Worm (Caenorhabditis elegans) whole organism, young adult: ENCODE measurements around the gene otpl-8.

Experiments used
- B0035.1 ChIP-seq: sonication (generic microtip); optimal IDR thresholded peaks from 2 replicates; lab custom pipeline; 2016; ENCODE audit warnings: missing genetic modification characterization, mild to moderate bottlenecking, missing compliant biosample characterization, missing genotype, missing genetic modification reagents
- B0261.1 ChIP-seq: sonication (generic microtip); optimal IDR thresholded peaks from 2 replicates; lab custom pipeline; 2016; ENCODE audit warnings: mild to moderate bottlenecking, missing genetic modification characterization, moderate library complexity, missing compliant biosample characterization
- F23B12.7 ChIP-seq: sonication (generic microtip); optimal IDR thresholded peaks from 2 replicates; lab custom pipeline; 2017; ENCODE audit warnings: missing genetic modification characterization, mild to moderate bottlenecking, missing compliant biosample characterization, antibody characterized with exemption, moderate library complexity; ENCODE audit not compliant: insufficient read depth
- F49E8.2 ChIP-seq: sonication (generic microtip); optimal IDR thresholded peaks from 3 replicates; lab custom pipeline; 2017; ENCODE audit warnings: missing genetic modification characterization, mild to moderate bottlenecking, missing compliant biosample characterization, antibody characterized with exemption, moderate library complexity; ENCODE audit not compliant: insufficient read depth
- F55B11.4 ChIP-seq: sonication (generic microtip); optimal IDR thresholded peaks from 2 replicates; lab custom pipeline; 2016; ENCODE audit warnings: missing compliant biosample characterization, missing genetic modification characterization, borderline replicate concordance; ENCODE audit not compliant: insufficient read depth
- K11D2.4 ChIP-seq: fragments of 200-800 bp; sonication (Bioruptor generic); IDR thresholded peaks from 2 replicates; pipeline ENCODE4 v1.3.6; 2022; ENCODE audit warnings: missing genetic modification reagents, missing genetic modification characterization, missing compliant biosample characterization
- T26A5.8 ChIP-seq: sonication (generic microtip); optimal IDR thresholded peaks from 2 replicates; lab custom pipeline; 2016; ENCODE audit warnings: missing genetic modification characterization, missing compliant biosample characterization
- Y79H2A.3 ChIP-seq: fragments of 200-800 bp; sonication (Bioruptor generic); conservative IDR thresholded peaks from 2 replicates; pipeline ENCODE4 v1.3.6; 2022; ENCODE audit warnings: missing genetic modification reagents, missing genetic modification characterization, missing compliant biosample characterization
- ZK185.1 ChIP-seq: sonication (generic microtip); optimal IDR thresholded peaks from 2 replicates; lab custom pipeline; 2016; ENCODE audit warnings: mild to moderate bottlenecking, missing genetic modification characterization, missing compliant biosample characterization; ENCODE audit not compliant: poor library complexity, severe bottlenecking
- ama-1 ChIP-seq, 3 experiments: fragments of 150-350 bp in 1 of 3; sonication (generic microtip) in 2 of 3; optimal IDR thresholded peaks; 2 replicates each; lab custom pipeline; 2014 to 2018; ENCODE audit warnings: missing biosample characterization in 2 of 3, missing genetic modification characterization in 2 of 3, missing genetic modification reagents in 2 of 3
- aptf-2 ChIP-seq: fragments of 200-800 bp; sonication (Bioruptor generic); conservative IDR thresholded peaks from 2 replicates; pipeline ENCODE4 v1.3.6; 2022; ENCODE audit warnings: missing genetic modification reagents, missing genetic modification characterization, missing compliant biosample characterization
- aptf-3 ChIP-seq: fragments of 200-800 bp; sonication (Bioruptor generic); IDR thresholded peaks from 2 replicates; pipeline ENCODE4 v1.3.6; 2022; ENCODE audit warnings: missing genetic modification characterization, missing compliant biosample characterization
- athp-1 ChIP-seq: sonication (generic microtip); optimal IDR thresholded peaks from 2 replicates; lab custom pipeline; 2017; ENCODE audit warnings: mild to moderate bottlenecking, missing genetic modification characterization, missing compliant biosample characterization
- attf-6 ChIP-seq: fragments of 200-800 bp; sonication (Bioruptor generic); IDR thresholded peaks from 2 replicates; pipeline ENCODE4 v1.3.6; 2022; ENCODE audit warnings: missing genetic modification reagents, missing genetic modification characterization, missing compliant biosample characterization
- bed-2 ChIP-seq: fragments of 200-800 bp; sonication (Bioruptor generic); IDR thresholded peaks from 2 replicates; pipeline ENCODE4 v1.3.6; 2022; ENCODE audit warnings: missing genetic modification reagents, missing genetic modification characterization, missing compliant biosample characterization
- ccch-3 ChIP-seq: fragments of 200-800 bp; sonication (Bioruptor generic); optimal IDR thresholded peaks from 2 replicates; lab custom pipeline; 2018; ENCODE audit warnings: mild to moderate bottlenecking, missing genetic modification characterization, missing compliant biosample characterization
- ceh-40 ChIP-seq: fragments of 200-800 bp; sonication (Bioruptor generic); IDR thresholded peaks from 2 replicates; pipeline ENCODE4 v1.3.6; 2022; ENCODE audit warnings: missing genetic modification characterization, missing compliant biosample characterization
- ceh-79 ChIP-seq: sonication (generic microtip); optimal IDR thresholded peaks from 2 replicates; lab custom pipeline; 2017; ENCODE audit warnings: mild to moderate bottlenecking, missing genetic modification characterization, missing compliant biosample characterization
- efl-1 ChIP-seq: fragments of 150-350 bp; optimal IDR thresholded peaks from 2 replicates; lab custom pipeline; 2014; ENCODE audit warnings: missing biosample characterization, missing genetic modification reagents, missing genetic modification characterization
- egrh-3 ChIP-seq: fragments of 200-800 bp; sonication (Bioruptor generic); IDR thresholded peaks from 2 replicates; pipeline ENCODE4 v1.3.6; 2022; ENCODE audit warnings: missing genetic modification reagents, missing genetic modification characterization, missing compliant biosample characterization
- hmg-20 ChIP-seq: fragments of 200-800 bp; sonication (Bioruptor generic); IDR thresholded peaks from 2 replicates; pipeline ENCODE4 v1.3.6; 2022; ENCODE audit warnings: missing genetic modification reagents, missing genetic modification characterization, missing compliant biosample characterization
- hrde-1 ChIP-seq: sonication (generic microtip); optimal IDR thresholded peaks from 2 replicates; lab custom pipeline; 2016; ENCODE audit warnings: missing genetic modification characterization, mild to moderate bottlenecking, missing compliant biosample characterization, moderate library complexity, missing genotype, missing genetic modification reagents, borderline replicate concordance
- lag-1 ChIP-seq: fragments of 200-800 bp; sonication (Bioruptor generic); IDR thresholded peaks from 2 replicates; pipeline ENCODE4 v1.3.6; 2022; ENCODE audit warnings: missing genetic modification reagents, missing genetic modification characterization, missing compliant biosample characterization
- let-526 ChIP-seq: fragments of 200-800 bp; sonication (Bioruptor generic); IDR thresholded peaks from 2 replicates; pipeline ENCODE4 v1.3.6; 2022; ENCODE audit warnings: missing genetic modification reagents, missing genetic modification characterization, missing compliant biosample characterization
- lir-1 ChIP-seq: fragments of 200-800 bp; sonication (Bioruptor generic); conservative IDR thresholded peaks from 2 replicates; pipeline ENCODE4 v1.3.6; 2022; ENCODE audit warnings: missing genetic modification reagents, missing genetic modification characterization, missing compliant biosample characterization
- madf-3 ChIP-seq: fragments of 200-800 bp; sonication (Bioruptor generic); IDR thresholded peaks from 2 replicates; pipeline ENCODE4 v1.3.6; 2022; ENCODE audit warnings: missing genetic modification reagents, missing genetic modification characterization, missing compliant biosample characterization
- mel-28 ChIP-seq: sonication (generic microtip); optimal IDR thresholded peaks from 2 replicates; lab custom pipeline; 2016; ENCODE audit warnings: borderline replicate concordance, mild to moderate bottlenecking, missing genetic modification characterization, missing compliant biosample characterization
- nfya-2 ChIP-seq: fragments of 200-800 bp; sonication (Bioruptor generic); IDR thresholded peaks from 2 replicates; pipeline ENCODE4 v1.3.6; 2022; ENCODE audit warnings: missing genetic modification reagents, missing genetic modification characterization, missing compliant biosample characterization
- nhr-179 ChIP-seq: sonication (generic microtip); optimal IDR thresholded peaks from 2 replicates; lab custom pipeline; 2016; ENCODE audit warnings: mild to moderate bottlenecking, missing genetic modification characterization, missing compliant biosample characterization
- nhr-80 ChIP-seq: sonication (generic microtip); optimal IDR thresholded peaks from 2 replicates; lab custom pipeline; 2016; ENCODE audit warnings: missing genetic modification characterization, missing compliant biosample characterization
- rcor-1 ChIP-seq: fragments of 200-800 bp; sonication (Bioruptor generic); IDR thresholded peaks from 2 replicates; pipeline ENCODE4 v1.3.6; 2022; ENCODE audit warnings: missing genetic modification reagents, missing genetic modification characterization, missing compliant biosample characterization
- rec-8 ChIP-seq, 2 experiments: sonication (generic microtip); optimal IDR thresholded peaks; 2 replicates each; lab custom pipeline; 2016; ENCODE audit warnings: mild to moderate bottlenecking in 2 of 2, missing genetic modification characterization in 2 of 2, missing genetic modification reagents in 2 of 2, missing genotype in 2 of 2, missing biosample characterization in 1 of 2, missing compliant biosample characterization in 1 of 2, moderate library complexity in 1 of 2
- rpc-1 ChIP-seq, 2 experiments: fragments of 150-350 bp in 1 of 2; sonication (generic microtip) in 1 of 2; optimal IDR thresholded peaks; 2 replicates each; lab custom pipeline; 2014 to 2018; ENCODE audit warnings: missing biosample characterization in 1 of 2, missing genetic modification characterization in 1 of 2, missing genetic modification reagents in 1 of 2, missing genotype in 1 of 2
- tbp1 ChIP-seq: fragments of 200-800 bp; sonication (Bioruptor generic); optimal IDR thresholded peaks from 2 replicates; lab custom pipeline; 2018; ENCODE audit warnings: mild to moderate bottlenecking, missing genetic modification characterization, missing compliant biosample characterization
- ztf-3 ChIP-seq: fragments of 200-800 bp; sonication (Bioruptor generic); optimal IDR thresholded peaks from 2 replicates; lab custom pipeline; 2018; ENCODE audit warnings: mild to moderate bottlenecking, missing genetic modification characterization, missing compliant biosample characterization

Gene otpl-8

ce11 chrX:12314395-12314794, 43.7 kb upstream of the otpl-8 start:
- TF ChIP-seq ceh-79 (tag; lab: Kevin White, UChicago) (no peak), athp-1 (tag; lab: Kevin White, UChicago) (no peak), B0035.1 (tag; lab: Kevin White, UChicago) (no peak), T26A5.8 (tag; lab: Kevin White, UChicago) (no peak), F55B11.4 (tag; lab: Kevin White, UChicago) (no peak), nfya-2 (GFP tag; lab: Robert Waterston, UW) (no peak), ztf-3 (no peak)

ce11 chrX:12313779-12314178, 43.0 kb upstream of the otpl-8 start:
- no peak for TF ChIP-seq ceh-40 (GFP tag; lab: Robert Waterston, UW)
- peak; percentile 57; the same call in 1 of the 2 replicates for TF ChIP-seq lir-1
- no peak for TF ChIP-seq hrde-1 (tag; lab: Kevin White, UChicago)
- peak; percentile 52; the same call in 1 of the 2 replicates for TF ChIP-seq K11D2.4 (GFP tag; lab: Robert Waterston, UW)
- peak; percentile 59; the same call in 1 of the 2 replicates for TF ChIP-seq bed-2

ce11 chrX:12308045-12308499, 37.3 kb upstream of the otpl-8 start, which contains the start of gene F17A2.16:
Gene F17A2.16, plus strand, starts transcription at chrX:12308449.
- peak; percentile 86 for TF ChIP-seq attf-6 (GFP tag; lab: Robert Waterston, UW)
- TF ChIP-seq, all 124 proteins: peak for 1; not testable (repeated sequence) for 123

ce11 chrX:12306565-12306964, 35.8 kb upstream of the otpl-8 start, which contains the start of gene phf-32:
Gene phf-32, plus strand, starts transcription at chrX:12306865.
- no peak for TF ChIP-seq egrh-3 (GFP tag; lab: Robert Waterston, UW)

ce11 chrX:12304231-12304630, 33.5 kb upstream of the otpl-8 start:
- TF ChIP-seq nhr-179 (tag; lab: Kevin White, UChicago) (no peak), let-526 (GFP tag; lab: Robert Waterston, UW) (no peak), hmg-20 (GFP tag; lab: Robert Waterston, UW) (no peak), F49E8.2 (tag; lab: Kevin White, UChicago) (no peak), efl-1 (GFP tag; lab: Kevin White, UChicago) (no peak), Y79H2A.3 (GFP tag; lab: Robert Waterston, UW) (no peak), rpc-1 (optimal IDR thresholded peaks at IDR 0.05; lab: Kevin White, UChicago) (peak; percentile 34), rpc-1 (tag; optimal IDR thresholded peaks at IDR 0.05; lab: Kevin White, UChicago) (peak; percentile 68), nfya-2 (GFP tag; lab: Robert Waterston, UW) (no peak), ZK185.1 (no peak), aptf-3 (no peak), nhr-80 (no peak), rcor-1 (GFP tag; lab: Robert Waterston, UW) (no peak), lir-1 (no peak), madf-3 (GFP tag; lab: Robert Waterston, UW) (no peak), tbp1 (GFP tag; lab: Kevin White, UChicago) (peak; percentile 76), ccch-3 (GFP tag; lab: Kevin White, UChicago) (no peak), F23B12.7 (tag; lab: Kevin White, UChicago) (no peak), aptf-2 (GFP tag; lab: Robert Waterston, UW) (no peak), lag-1 (GFP tag; lab: Robert Waterston, UW) (peak; percentile 72; the same call in 1 of the 2 replicates), K11D2.4 (GFP tag; lab: Robert Waterston, UW) (0 out of 2 replicates have a peak, but pooled peaks have one; percentile 64), ama-1 (optimal IDR thresholded peaks at IDR 0.05; lab: Kevin White, UChicago) (no peak), ama-1 (GFP tag; optimal IDR thresholded peaks at IDR 0.05; lab: Kevin White, UChicago) (no peak), rec-8 (tag; optimal IDR thresholded peaks at IDR 0.05; lab: Kevin White, UChicago) (no peak), mel-28 (tag; lab: Kevin White, UChicago) (no peak), B0261.1 (tag; lab: Kevin White, UChicago) (peak; percentile 24)
- TF ChIP-seq, all 124 proteins: peak for 5
